Worm (Caenorhabditis elegans): ENCODE measurements around the gene C14C6.6.

ce11 chrV:532046-532445 lies 15.8 kb downstream of the C14C6.6 start, which contains the start of gene nhr-58:
- no peak for TF ChIP-seq mab-5 (tag; optimal IDR thresholded peaks at IDR 0.05)
- no peak for TF ChIP-seq nhr-12 (tag; optimal IDR thresholded peaks at IDR 0.05)
- no peak for TF ChIP-seq zag-1 (tag; optimal IDR thresholded peaks at IDR 0.05)
- TF ChIP-seq elt-1 (tag; optimal IDR thresholded peaks at IDR 0.05): no peak
- TF ChIP-seq C34F6.9 (tag; optimal IDR thresholded peaks at IDR 0.05): peak; percentile 62
- no peak for TF ChIP-seq mbf-1 (tag; optimal IDR thresholded peaks at IDR 0.05)
- TF ChIP-seq aly-2 (tag; optimal IDR thresholded peaks at IDR 0.05): no peak
